Worm (Caenorhabditis elegans): ENCODE data around the gene madd-2.

DNA sequence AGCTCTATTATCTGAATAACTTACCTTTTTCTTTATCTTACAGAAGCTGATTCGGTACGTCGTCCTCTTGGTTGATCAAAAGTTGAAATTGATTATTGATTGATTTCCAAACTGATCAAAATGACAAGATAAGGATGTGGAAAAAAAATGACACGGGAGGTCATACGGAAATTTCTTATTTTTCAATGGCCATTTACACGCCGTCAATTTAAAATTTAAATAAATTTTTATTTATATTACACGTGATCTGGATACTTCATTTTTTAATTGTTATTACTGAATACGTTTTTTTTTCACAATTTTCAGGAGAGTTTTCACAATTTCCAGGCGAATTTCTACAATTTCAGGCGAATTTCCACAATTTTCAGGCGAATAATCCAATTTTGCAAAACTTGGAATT, 40.7 kb upstream of the madd-2 start, which contains the start of gene Y75B7B.2:
- TF ChIP-seq egl-27 (tag; optimal IDR thresholded peaks at IDR 0.05), result no peak
- no peak for TF ChIP-seq lin-39 (tag; optimal IDR thresholded peaks at IDR 0.05)
- TF ChIP-seq C34F6.9 (tag; optimal IDR thresholded peaks at IDR 0.05), result no peak
- TF ChIP-seq nhr-21 (tag; optimal IDR thresholded peaks at IDR 0.05), result no peak
- TF ChIP-seq nhr-11 (tag; optimal IDR thresholded peaks at IDR 0.05), result no peak
- no peak for TF ChIP-seq lin-13 (GFP tag; optimal IDR thresholded peaks at IDR 0.05)
- no peak for TF ChIP-seq sem-4 (tag; optimal IDR thresholded peaks at IDR 0.05)
- no peak for TF ChIP-seq ztf-11 (tag; optimal IDR thresholded peaks at IDR 0.05)
- no peak for TF ChIP-seq nhr-237 (tag; optimal IDR thresholded peaks at IDR 0.05)
- TF ChIP-seq ama-1 (optimal IDR thresholded peaks at IDR 0.05), result no peak

Measured in whole organism, L2 larva.